Fruit fly (Drosophila melanogaster): ENCODE data around the gene RunxA.

- TF ChIP-seq Rel (GFP tag; optimal IDR thresholded peaks at IDR 0.05) (no peak), Rel (tag; optimal IDR thresholded peaks at IDR 0.05) (no peak), Dif (GFP tag; optimal IDR thresholded peaks at IDR 0.05; ENCODE audit: partially characterized antibody) (no peak), Abd-B (GFP tag; optimal IDR thresholded peaks at IDR 0.05) (no peak), Sp1 (GFP tag; optimal IDR thresholded peaks at IDR 0.05) (no peak)
Measured at dm6 chrX:20623673-20624072, at the start of gene RunxA.

Measured in whole organism, wandering third instar larva.